Worm (Caenorhabditis elegans) whole organism, early embryonic: ENCODE data around the gene fbxb-20.

Experiments used
- aly-1 ChIP-seq: sonication (generic microtip); optimal IDR thresholded peaks from 2 replicates; lab custom pipeline; 2016; ENCODE audit warnings: missing genetic modification characterization, missing compliant biosample characterization
- ama-1 ChIP-seq: fragments of 150-350 bp; optimal IDR thresholded peaks from 2 replicates; lab custom pipeline; 2014
- ceh-13 ChIP-seq: fragments of 200-800 bp; sonication (Bioruptor generic); optimal IDR thresholded peaks from 2 replicates; lab custom pipeline; 2018; ENCODE audit warnings: mild to moderate bottlenecking, missing genetic modification characterization, missing compliant biosample characterization
- ceh-36 ChIP-seq: sonication (generic microtip); optimal IDR thresholded peaks from 2 replicates; lab custom pipeline; 2016; ENCODE audit warnings: missing genetic modification characterization, inconsistent platforms, missing compliant biosample characterization
- flt-1 ChIP-seq: fragments of 200-800 bp; sonication (Bioruptor generic); IDR thresholded peaks from 2 replicates; pipeline ENCODE4 v1.3.6; 2022; ENCODE audit warnings: missing genetic modification characterization, missing compliant biosample characterization
- hmbx-1 ChIP-seq: sonication (generic microtip); optimal IDR thresholded peaks from 2 replicates; lab custom pipeline; 2016; ENCODE audit warnings: mild to moderate bottlenecking, missing genetic modification characterization, missing compliant biosample characterization
- hmg-4 ChIP-seq: fragments of 200-800 bp; sonication (Bioruptor generic); optimal IDR thresholded peaks from 2 replicates; lab custom pipeline; 2018; ENCODE audit warnings: mild to moderate bottlenecking, missing genetic modification characterization, missing compliant biosample characterization

DNA sequence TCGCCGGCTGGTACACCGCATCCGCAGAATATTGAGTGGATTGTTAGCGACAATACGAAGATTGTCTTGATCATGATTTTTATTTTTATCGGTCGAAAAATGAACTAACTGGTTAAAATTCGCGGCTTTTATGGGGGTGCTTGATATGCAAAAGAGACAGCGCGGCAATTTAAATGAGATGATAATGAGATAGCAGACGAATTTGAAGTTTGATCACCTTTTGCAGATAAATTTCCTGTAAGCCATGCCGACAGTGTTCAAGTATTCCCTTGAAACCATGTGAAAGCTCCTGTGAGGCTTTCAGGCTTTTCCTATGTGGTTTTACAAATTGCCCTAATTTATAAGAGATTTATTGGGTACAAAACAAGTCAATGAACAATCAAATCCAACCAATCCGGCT lies 4.2 kb downstream of the fbxb-20 start, which contains the start of gene ZC204.17:
- TF ChIP-seq ceh-36 (no peak), flt-1 (GFP tag; lab: Robert Waterston, UW) (no peak), ama-1 (lab: Kevin White, UChicago) (no peak), aly-1 (tag; lab: Kevin White, UChicago) (no peak), hmg-4 (GFP tag; lab: Kevin White, UChicago) (no peak), ceh-13 (GFP tag; lab: Kevin White, UChicago) (no peak), hmbx-1 (tag; lab: Kevin White, UChicago) (no peak)
